Worm (Caenorhabditis elegans): ENCODE results near the gene F49C5.16.

F49C5.16 gene

ce11 chrII:12560210-12560609, 12.6 kb downstream of the F49C5.16 start, which contains the start of gene F49C5.12:
Gene F49C5.12 (minus strand): TSS chrII:12560310.
- TF ChIP-seq ceh-28 (tag; optimal IDR thresholded peaks at IDR 0.05) = no peak
- TF ChIP-seq skn-1 (tag; optimal IDR thresholded peaks at IDR 0.05) = no peak
- no peak for TF ChIP-seq egl-5 (tag; optimal IDR thresholded peaks at IDR 0.05)
- TF ChIP-seq lin-39 (tag; optimal IDR thresholded peaks at IDR 0.05) = no peak
- no peak for TF ChIP-seq nhr-11 (tag; optimal IDR thresholded peaks at IDR 0.05)
- TF ChIP-seq jun-1 (tag; optimal IDR thresholded peaks at IDR 0.05) = no peak
- TF ChIP-seq ztf-4 (tag; optimal IDR thresholded peaks at IDR 0.05) = no peak
- no peak for TF ChIP-seq tbx-2 (tag; optimal IDR thresholded peaks at IDR 0.05)
- no peak for TF ChIP-seq lin-15B (tag; optimal IDR thresholded peaks at IDR 0.05)
- TF ChIP-seq ztf-11 (tag; optimal IDR thresholded peaks at IDR 0.05) = no peak
- TF ChIP-seq nhr-12 (tag; optimal IDR thresholded peaks at IDR 0.05) = no peak
- no peak for TF ChIP-seq nhr-25 (tag; optimal IDR thresholded peaks at IDR 0.05)
- TF ChIP-seq zag-1 (tag; optimal IDR thresholded peaks at IDR 0.05) = no peak
- no peak for TF ChIP-seq sea-2 (GFP tag; optimal IDR thresholded peaks at IDR 0.05)
- no peak for TF ChIP-seq daf-12 (tag; optimal IDR thresholded peaks at IDR 0.05)
- no peak for TF ChIP-seq nhr-237 (tag; optimal IDR thresholded peaks at IDR 0.05)
- no peak for TF ChIP-seq ceh-9 (tag; optimal IDR thresholded peaks at IDR 0.05)
- no peak for TF ChIP-seq fkh-10 (GFP tag; optimal IDR thresholded peaks at IDR 0.05)
- TF ChIP-seq pha-4 (tag; optimal IDR thresholded peaks at IDR 0.05) = no peak
- TF ChIP-seq elt-1 (tag; optimal IDR thresholded peaks at IDR 0.05) = no peak

- TF ChIP-seq nhr-12 (tag; optimal IDR thresholded peaks at IDR 0.05) (no peak), nhr-11 (tag; optimal IDR thresholded peaks at IDR 0.05) (no peak)
These were observed 18.2 kb downstream of the F49C5.16 start, which contains the start of gene F49C5.7 for ce11 chrII:12565851-12566250. Gene F49C5.7 (plus strand): TSS chrII:12566151.

- TF ChIP-seq elt-2 (tag; optimal IDR thresholded peaks at IDR 0.05) (no peak), unc-62 (GFP tag; optimal IDR thresholded peaks at IDR 0.05) (no peak), sea-2 (GFP tag; optimal IDR thresholded peaks at IDR 0.05) (no peak), nhr-77 (tag; optimal IDR thresholded peaks at IDR 0.05) (no peak), nhr-28 (tag; optimal IDR thresholded peaks at IDR 0.05) (no peak), nhr-11 (tag; optimal IDR thresholded peaks at IDR 0.05) (no peak), skn-1 (tag; optimal IDR thresholded peaks at IDR 0.05) (no peak), ceh-9 (tag; optimal IDR thresholded peaks at IDR 0.05) (no peak), pha-4 (tag; optimal IDR thresholded peaks at IDR 0.05) (no peak), nfya-1 (tag; optimal IDR thresholded peaks at IDR 0.05; ENCODE audit: insufficient read depth) (no peak), nhr-76 (tag; optimal IDR thresholded peaks at IDR 0.05) (no peak), ztf-11 (tag; optimal IDR thresholded peaks at IDR 0.05) (no peak), egl-5 (tag; optimal IDR thresholded peaks at IDR 0.05) (no peak), ceh-82 (tag; optimal IDR thresholded peaks at IDR 0.05) (no peak), mml-1 (tag; optimal IDR thresholded peaks at IDR 0.05) (no peak), lin-15B (tag; optimal IDR thresholded peaks at IDR 0.05) (no peak), nhr-23 (tag; optimal IDR thresholded peaks at IDR 0.05) (no peak), unc-39 (tag; optimal IDR thresholded peaks at IDR 0.05) (no peak)
These were observed 22.9 kb downstream of the F49C5.16 start, which contains the start of gene Y38E10A.1 for ce11 chrII:12570523-12570922. Gene Y38E10A.1 (minus strand): TSS chrII:12570623.

ce11 chrII:12572760-12573159, 25.1 kb downstream of the F49C5.16 start, which contains the start of gene Y38E10A.35:
Gene Y38E10A.35 (minus strand): TSS chrII:12572860.
- TF ChIP-seq lsy-12 (tag; optimal IDR thresholded peaks at IDR 0.05) = no peak

- TF ChIP-seq aly-2 (tag; optimal IDR thresholded peaks at IDR 0.05) = no peak
- no peak for TF ChIP-seq zag-1 (tag; optimal IDR thresholded peaks at IDR 0.05)
- TF ChIP-seq ama-1 (optimal IDR thresholded peaks at IDR 0.05) = no peak
- TF ChIP-seq ceh-16 (tag; optimal IDR thresholded peaks at IDR 0.05) = no peak
- no peak for TF ChIP-seq sea-2 (GFP tag; optimal IDR thresholded peaks at IDR 0.05)
- TF ChIP-seq lsy-12 (tag; optimal IDR thresholded peaks at IDR 0.05) = no peak
- no peak for TF ChIP-seq nhr-43 (tag; optimal IDR thresholded peaks at IDR 0.05; ENCODE audit: poor library complexity, severe bottlenecking)
- TF ChIP-seq nfya-1 (tag; optimal IDR thresholded peaks at IDR 0.05; ENCODE audit: insufficient read depth) = no peak
- TF ChIP-seq ztf-11 (tag; optimal IDR thresholded peaks at IDR 0.05) = no peak
- TF ChIP-seq hmg-11 (tag; optimal IDR thresholded peaks at IDR 0.05) = no peak
These were observed 25.9 kb downstream of the F49C5.16 start, which contains the start of gene Y38E10A.2 for ce11 chrII:12573541-12573940. Gene Y38E10A.2 (minus strand): TSS chrII:12573641.
